Worm (Caenorhabditis elegans) whole organism, late embryonic: ENCODE results near the gene his-32.

Experiments used
- C08G9.2 ChIP-seq: sonication (generic microtip); optimal IDR thresholded peaks from 2 replicates; lab custom pipeline; 2016; ENCODE audit warnings: mild to moderate bottlenecking, missing genetic modification characterization, moderate library complexity, missing compliant biosample characterization
- C38D4.7 ChIP-seq: fragments of 200-800 bp; sonication (Bioruptor generic); optimal IDR thresholded peaks from 2 replicates; lab custom pipeline; 2018; ENCODE audit warnings: mild to moderate bottlenecking, missing genetic modification characterization, moderate library complexity, missing compliant biosample characterization
- F13H6.1 ChIP-seq: sonication (generic microtip); optimal IDR thresholded peaks from 2 replicates; lab custom pipeline; 2016; ENCODE audit warnings: missing genetic modification characterization, missing compliant biosample characterization
- K09A11.1 ChIP-seq: sonication (generic microtip); optimal IDR thresholded peaks from 2 replicates; lab custom pipeline; 2017; ENCODE audit warnings: antibody characterized with exemption, mild to moderate bottlenecking, missing genetic modification characterization, missing compliant biosample characterization; ENCODE audit not compliant: insufficient read depth
- T23F11.4 ChIP-seq: fragments of 200-800 bp; sonication (Bioruptor generic); optimal IDR thresholded peaks from 2 replicates; lab custom pipeline; 2018; ENCODE audit warnings: mild to moderate bottlenecking, missing genetic modification characterization, missing compliant biosample characterization
- Y22D7AL.16 ChIP-seq: sonication (generic microtip); optimal IDR thresholded peaks from 2 replicates; lab custom pipeline; 2016; ENCODE audit warnings: missing genetic modification characterization, missing compliant biosample characterization
- ceh-14 ChIP-seq: sonication (generic microtip); optimal IDR thresholded peaks from 2 replicates; lab custom pipeline; 2016; ENCODE audit warnings: missing genotype, missing genetic modification characterization, missing compliant biosample characterization
- ceh-30 ChIP-seq: fragments of 150-350 bp; optimal IDR thresholded peaks from 2 replicates; lab custom pipeline; 2014; ENCODE audit warnings: missing biosample characterization, missing genetic modification characterization
- ceh-31 ChIP-seq: sonication (generic microtip); optimal IDR thresholded peaks from 2 replicates; lab custom pipeline; 2016; ENCODE audit warnings: missing genetic modification characterization, missing compliant biosample characterization
- ceh-34 ChIP-seq: sonication (generic microtip); optimal IDR thresholded peaks from 2 replicates; lab custom pipeline; 2016; ENCODE audit warnings: mild to moderate bottlenecking, missing genetic modification characterization, missing compliant biosample characterization
- ceh-45 ChIP-seq: fragments of 200-800 bp; sonication (Bioruptor generic); IDR thresholded peaks from 2 replicates; pipeline ENCODE4 v1.3.6; 2022; ENCODE audit warnings: missing genetic modification reagents, missing genetic modification characterization, missing compliant biosample characterization
- ceh-48 ChIP-seq: sonication (generic microtip); optimal IDR thresholded peaks from 2 replicates; lab custom pipeline; 2016; ENCODE audit warnings: missing genetic modification characterization, inconsistent platforms, missing compliant biosample characterization
- ceh-6 ChIP-seq: fragments of 200-800 bp; sonication (Bioruptor generic); optimal IDR thresholded peaks from 2 replicates; lab custom pipeline; 2018; ENCODE audit warnings: mild to moderate bottlenecking, missing genetic modification characterization, missing compliant biosample characterization
- dve-1 ChIP-seq: sonication (generic microtip); optimal IDR thresholded peaks from 2 replicates; lab custom pipeline; 2017; ENCODE audit warnings: antibody characterized with exemption, mild to moderate bottlenecking, missing genetic modification characterization, missing compliant biosample characterization
- elt-2 ChIP-seq: sonication (generic microtip); optimal IDR thresholded peaks from 2 replicates; lab custom pipeline; 2016; ENCODE audit warnings: missing genetic modification reagents, missing genetic modification characterization, missing compliant biosample characterization
- eyg-1 ChIP-seq: sonication (generic microtip); optimal IDR thresholded peaks from 2 replicates; lab custom pipeline; 2016; ENCODE audit warnings: missing genotype, missing genetic modification characterization, missing compliant biosample characterization
- fax-1 ChIP-seq: sonication (generic microtip); optimal IDR thresholded peaks from 2 replicates; lab custom pipeline; 2016; ENCODE audit warnings: missing genotype, missing genetic modification characterization, missing compliant biosample characterization
- fkh-10 ChIP-seq: fragments of 150-350 bp; optimal IDR thresholded peaks from 2 replicates; lab custom pipeline; 2014; ENCODE audit warnings: missing biosample characterization, missing genetic modification reagents, missing genetic modification characterization
- fkh-6 ChIP-seq: sonication (generic microtip); optimal IDR thresholded peaks from 2 replicates; lab custom pipeline; 2016; ENCODE audit warnings: missing genetic modification characterization, missing compliant biosample characterization
- gmeb-2 ChIP-seq: sonication (generic microtip); optimal IDR thresholded peaks from 2 replicates; lab custom pipeline; 2016; ENCODE audit warnings: missing genetic modification characterization, inconsistent platforms, missing compliant biosample characterization
- hlh-15 ChIP-seq: sonication (generic microtip); optimal IDR thresholded peaks from 2 replicates; lab custom pipeline; 2016; ENCODE audit warnings: missing genetic modification characterization, missing compliant biosample characterization
- hlh-30 ChIP-seq: sonication (generic microtip); optimal IDR thresholded peaks from 2 replicates; lab custom pipeline; 2017; ENCODE audit warnings: antibody characterized with exemption, missing genetic modification characterization, missing compliant biosample characterization; ENCODE audit not compliant: insufficient read depth
- lim-6 ChIP-seq: sonication (generic microtip); optimal IDR thresholded peaks from 2 replicates; lab custom pipeline; 2016; ENCODE audit warnings: missing genetic modification characterization, missing compliant biosample characterization
- lin-11 ChIP-seq: fragments of 200-800 bp; sonication (Bioruptor generic); optimal IDR thresholded peaks from 2 replicates; lab custom pipeline; 2018; ENCODE audit warnings: mild to moderate bottlenecking, missing genetic modification characterization, missing compliant biosample characterization
- nfya-1 ChIP-seq: sonication (generic microtip); optimal IDR thresholded peaks from 2 replicates; lab custom pipeline; 2017; ENCODE audit warnings: missing genetic modification characterization, mild to moderate bottlenecking, missing compliant biosample characterization, antibody characterized with exemption, moderate library complexity
- nhr-11 ChIP-seq: fragments of 150-350 bp; optimal IDR thresholded peaks from 2 replicates; lab custom pipeline; 2014; ENCODE audit warnings: missing biosample characterization, missing genetic modification characterization
- pat-9 ChIP-seq: fragments of 200-800 bp; sonication (Bioruptor generic); optimal IDR thresholded peaks from 2 replicates; lab custom pipeline; 2018; ENCODE audit warnings: mild to moderate bottlenecking, missing genetic modification characterization, moderate library complexity, missing compliant biosample characterization
- pax-1 ChIP-seq: fragments of 150-350 bp; optimal IDR thresholded peaks from 2 replicates; lab custom pipeline; 2014; ENCODE audit warnings: missing biosample characterization, missing genetic modification characterization
- pqm-1 ChIP-seq: sonication (generic microtip); optimal IDR thresholded peaks from 2 replicates; lab custom pipeline; 2016; ENCODE audit warnings: missing genetic modification characterization, missing compliant biosample characterization
- sdc-2 ChIP-seq: sonication (generic microtip); optimal IDR thresholded peaks from 2 replicates; lab custom pipeline; 2016; ENCODE audit warnings: missing genotype, missing genetic modification characterization, missing compliant biosample characterization
- sox-4 ChIP-seq: sonication (generic microtip); optimal IDR thresholded peaks from 2 replicates; lab custom pipeline; 2017; ENCODE audit warnings: mild to moderate bottlenecking, missing genetic modification characterization, inconsistent platforms, missing compliant biosample characterization
- syd-9 ChIP-seq: sonication (generic microtip); optimal IDR thresholded peaks from 2 replicates; lab custom pipeline; 2016; ENCODE audit warnings: mild to moderate bottlenecking, missing genetic modification characterization, moderate library complexity, missing compliant biosample characterization
- tbx-7 ChIP-seq: sonication (generic microtip); optimal IDR thresholded peaks from 2 replicates; lab custom pipeline; 2016; ENCODE audit warnings: missing genotype, missing genetic modification characterization, missing compliant biosample characterization
- unc-42 ChIP-seq: sonication (generic microtip); optimal IDR thresholded peaks from 2 replicates; lab custom pipeline; 2016; ENCODE audit warnings: missing genotype, missing genetic modification characterization, missing compliant biosample characterization
- unc-86 ChIP-seq: sonication (generic microtip); optimal IDR thresholded peaks from 2 replicates; lab custom pipeline; 2016; ENCODE audit warnings: missing genetic modification characterization, missing compliant biosample characterization
- ztf-16 ChIP-seq: sonication (generic microtip); optimal IDR thresholded peaks from 2 replicates; lab custom pipeline; 2017; ENCODE audit warnings: missing genetic modification characterization, missing compliant biosample characterization

his-32 gene

DNA sequence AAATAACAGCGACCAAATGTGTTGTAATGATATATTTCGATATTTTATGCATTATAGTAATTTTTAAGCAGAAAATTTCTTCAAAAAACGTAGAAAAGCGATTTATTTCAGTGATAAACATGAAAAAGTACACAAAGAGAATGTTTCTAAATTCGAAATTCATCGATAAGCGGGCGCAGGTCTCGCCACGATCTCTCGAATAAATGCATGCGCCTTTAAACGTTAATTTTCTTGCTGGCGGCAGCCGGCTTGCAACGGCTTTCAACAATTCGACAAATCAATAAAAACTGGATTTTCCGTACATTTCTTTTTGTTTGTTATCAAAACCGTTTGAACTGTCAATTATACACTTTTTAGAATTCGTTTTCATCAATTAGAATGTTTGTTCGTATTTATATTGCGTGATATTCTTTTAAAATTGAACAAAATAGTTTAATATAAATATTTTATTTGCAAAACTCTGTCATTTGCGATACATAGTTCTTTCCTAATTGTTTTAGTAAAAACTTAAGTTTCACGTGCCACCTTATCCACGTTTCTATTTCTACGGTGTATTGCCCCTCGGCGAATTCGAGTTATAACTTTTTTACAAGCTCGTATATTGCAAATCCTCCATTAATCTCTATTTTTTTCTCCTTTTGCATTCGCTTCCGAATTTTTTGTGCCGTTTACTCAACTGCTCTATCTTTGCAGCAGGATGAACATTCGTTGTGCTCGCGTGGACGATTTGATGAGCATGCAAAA lies 44.4 kb upstream of the his-32 start, which contains the start of gene daf-31:
TSS of gene daf-31 (plus strand) at position 694 of the 744 bp plus-strand sequence.
- TF ChIP-seq pat-9 = no peak
- TF ChIP-seq ceh-31 (tag; lab: Kevin White, UChicago) = peak; percentile 50
- no peak for TF ChIP-seq K09A11.1
- peak; percentile 41 for TF ChIP-seq elt-2 (tag; lab: Kevin White, UChicago)
- TF ChIP-seq dve-1 = peak; percentile 16
- no peak for TF ChIP-seq ceh-30 (tag; lab: Kevin White, UChicago)
- TF ChIP-seq nfya-1 (tag; lab: Kevin White, UChicago) = peak; percentile 19
- TF ChIP-seq ceh-48 (tag; lab: Kevin White, UChicago) = peak; percentile 61
- TF ChIP-seq ceh-6 (GFP tag; lab: Kevin White, UChicago) = no peak
- TF ChIP-seq unc-42 (tag; lab: Kevin White, UChicago) = peak; percentile 63

DNA sequence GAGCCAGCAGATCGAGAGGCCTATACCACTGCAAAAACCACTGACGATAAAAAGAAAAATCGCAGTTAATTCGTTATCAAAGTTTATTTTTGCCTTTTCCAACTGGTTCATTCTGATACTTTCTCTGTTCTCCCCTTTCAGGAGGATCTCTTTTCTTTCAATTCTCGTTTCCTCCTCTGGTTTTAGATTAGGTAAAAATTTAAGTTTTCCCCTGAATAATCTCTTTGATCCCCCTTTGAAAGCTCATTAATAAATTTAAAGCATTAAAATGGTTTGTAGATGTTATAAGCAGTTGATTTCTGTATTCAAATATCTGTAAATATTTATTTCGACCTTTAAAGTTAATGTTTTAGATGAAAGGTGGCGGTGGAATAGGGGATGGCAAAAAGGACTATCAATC lies 42.9 kb upstream of the his-32 start, which contains the start of gene K07H8.2:
TSS of gene K07H8.2 (plus strand) at position 301 of the 400 bp plus-strand sequence.
- TF ChIP-seq hlh-30 (tag; lab: Kevin White, UChicago) (no peak), F13H6.1 (tag; lab: Kevin White, UChicago) (no peak)

DNA sequence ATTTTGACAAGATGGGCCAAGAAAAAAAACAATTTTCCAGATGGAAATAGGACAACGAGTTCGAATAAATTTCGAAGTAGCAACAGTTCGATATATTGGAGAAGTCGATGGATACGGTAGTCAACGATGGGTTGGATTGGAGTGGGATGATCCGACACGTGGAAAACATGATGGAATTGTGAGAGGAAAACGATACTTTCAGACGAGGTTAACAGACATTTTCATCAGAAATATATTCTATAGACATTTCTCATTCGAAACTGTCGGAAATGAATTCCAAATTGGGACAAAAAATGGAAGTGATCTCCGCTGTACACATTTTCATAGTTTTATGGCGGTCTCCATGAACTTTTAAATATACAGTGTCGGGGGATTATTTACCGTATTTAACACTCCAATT lies 39.5 kb upstream of the his-32 start, which contains the start of gene tbce-1:
TSS of gene tbce-1 (plus strand) at position 41 of the 400 bp plus-strand sequence.
- TF ChIP-seq fax-1 (tag; lab: Kevin White, UChicago) (no peak), ceh-48 (tag; lab: Kevin White, UChicago) (no peak), nhr-11 (no peak)

DNA sequence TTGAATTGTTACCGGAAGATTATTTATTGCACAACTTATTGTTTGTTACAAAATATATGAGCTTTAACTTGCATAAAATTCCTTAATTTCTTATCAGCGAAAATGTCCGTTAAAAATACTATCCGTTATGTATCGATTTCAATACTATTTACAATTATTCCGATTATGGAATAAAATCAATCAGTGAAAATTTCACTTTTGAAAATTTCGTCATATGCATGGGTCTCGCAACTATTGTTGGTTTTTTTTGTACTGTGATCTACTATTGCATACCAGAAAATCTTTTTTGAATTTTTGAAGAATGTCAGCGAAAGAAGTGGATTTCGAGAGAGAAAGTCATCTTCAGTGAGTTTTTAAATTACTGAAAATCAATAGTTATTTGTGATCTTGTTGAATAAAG lies 36.9 kb upstream of the his-32 start, which contains the start of gene nprl-3:
TSS of gene nprl-3 (plus strand) at position 301 of the 400 bp plus-strand sequence.
- no peak for TF ChIP-seq C08G9.2 (tag; lab: Kevin White, UChicago)
- no peak for TF ChIP-seq fkh-6 (tag; lab: Kevin White, UChicago)
- no peak for TF ChIP-seq nhr-11
- no peak for TF ChIP-seq T23F11.4 (GFP tag; lab: Kevin White, UChicago)
- TF ChIP-seq fkh-10 (GFP tag; lab: Kevin White, UChicago) = no peak
- TF ChIP-seq Y22D7AL.16 (tag; lab: Kevin White, UChicago) = no peak
- TF ChIP-seq, all 69 proteins: peak for 0

- TF ChIP-seq T23F11.4 (GFP tag; lab: Kevin White, UChicago) = no peak
- TF ChIP-seq lin-11 (tag; lab: Kevin White, UChicago) = no peak
- no peak for TF ChIP-seq nfya-1 (tag; lab: Kevin White, UChicago)
- no peak for TF ChIP-seq K09A11.1
These were observed 34.5 kb upstream of the his-32 start, which contains the start of gene F35H10.6 for ce11 chrIV:8299636-8300035. Gene F35H10.6 (plus strand): TSS chrIV:8299936.

- TF ChIP-seq Y22D7AL.16 (tag; lab: Kevin White, UChicago) (no peak), nhr-11 (no peak), lim-6 (tag; lab: Kevin White, UChicago) (no peak), pat-9 (no peak), ceh-14 (no peak), ceh-34 (tag; lab: Kevin White, UChicago) (no peak), ceh-45 (no peak), gmeb-2 (tag; lab: Kevin White, UChicago) (no peak), T23F11.4 (GFP tag; lab: Kevin White, UChicago) (no peak), elt-2 (tag; lab: Kevin White, UChicago) (no peak)
These were observed 33.6 kb upstream of the his-32 start, which contains the start of gene F35H10.5 for ce11 chrIV:8300468-8300867. Gene F35H10.5 (plus strand): TSS chrIV:8300768.

ce11 chrIV:8301925-8302324 lies 32.2 kb upstream of the his-32 start:
- TF ChIP-seq pax-1 (tag; lab: Kevin White, UChicago) (no peak), sdc-2 (tag; lab: Kevin White, UChicago) (no peak), Y22D7AL.16 (tag; lab: Kevin White, UChicago) (no peak), sox-4 (tag; lab: Kevin White, UChicago) (no peak), ceh-6 (GFP tag; lab: Kevin White, UChicago) (no peak), syd-9 (tag; lab: Kevin White, UChicago) (no peak), C38D4.7 (GFP tag; lab: Kevin White, UChicago) (no peak), eyg-1 (tag; lab: Kevin White, UChicago) (no peak), pat-9 (no peak), ceh-31 (tag; lab: Kevin White, UChicago) (no peak), T23F11.4 (GFP tag; lab: Kevin White, UChicago) (no peak), unc-86 (tag; lab: Kevin White, UChicago) (no peak), pqm-1 (no peak), tbx-7 (no peak), ceh-14 (no peak), ztf-16 (tag; lab: Kevin White, UChicago) (no peak), hlh-15 (tag; lab: Kevin White, UChicago) (no peak)
